Worm (Caenorhabditis elegans) whole organism, early embryonic: Measurements from ENCODE around the gene ifas-2.

Experiments used
- B0310.2 ChIP-seq: sonication (generic microtip); optimal IDR thresholded peaks from 2 replicates; lab custom pipeline; 2016; ENCODE audit warnings: mild to moderate bottlenecking, missing genetic modification characterization, missing compliant biosample characterization
- F13C5.2 ChIP-seq: sonication (generic microtip); optimal IDR thresholded peaks from 2 replicates; lab custom pipeline; 2017; ENCODE audit warnings: mild to moderate bottlenecking, missing genetic modification characterization, inconsistent platforms, missing compliant biosample characterization
- aly-1 ChIP-seq: sonication (generic microtip); optimal IDR thresholded peaks from 2 replicates; lab custom pipeline; 2016; ENCODE audit warnings: missing genetic modification characterization, missing compliant biosample characterization
- ama-1 ChIP-seq: fragments of 150-350 bp; optimal IDR thresholded peaks from 2 replicates; lab custom pipeline; 2014
- ceh-13 ChIP-seq: fragments of 200-800 bp; sonication (Bioruptor generic); optimal IDR thresholded peaks from 2 replicates; lab custom pipeline; 2018; ENCODE audit warnings: mild to moderate bottlenecking, missing genetic modification characterization, missing compliant biosample characterization
- ceh-36 ChIP-seq: sonication (generic microtip); optimal IDR thresholded peaks from 2 replicates; lab custom pipeline; 2016; ENCODE audit warnings: missing genetic modification characterization, inconsistent platforms, missing compliant biosample characterization
- ets-7 ChIP-seq: sonication (generic microtip); optimal IDR thresholded peaks from 2 replicates; lab custom pipeline; 2016; ENCODE audit warnings: missing genotype, missing genetic modification characterization, missing compliant biosample characterization
- flt-1 ChIP-seq: fragments of 200-800 bp; sonication (Bioruptor generic); IDR thresholded peaks from 2 replicates; pipeline ENCODE4 v1.3.6; 2022; ENCODE audit warnings: missing genetic modification characterization, missing compliant biosample characterization
- hmbx-1 ChIP-seq: sonication (generic microtip); optimal IDR thresholded peaks from 2 replicates; lab custom pipeline; 2016; ENCODE audit warnings: mild to moderate bottlenecking, missing genetic modification characterization, missing compliant biosample characterization
- hmg-4 ChIP-seq: fragments of 200-800 bp; sonication (Bioruptor generic); optimal IDR thresholded peaks from 2 replicates; lab custom pipeline; 2018; ENCODE audit warnings: mild to moderate bottlenecking, missing genetic modification characterization, missing compliant biosample characterization
- hnd-1 ChIP-seq: sonication (generic microtip); optimal IDR thresholded peaks from 2 replicates; lab custom pipeline; 2016; ENCODE audit warnings: missing genetic modification characterization, missing compliant biosample characterization
- pes-1 ChIP-seq: fragments of 200-800 bp; sonication (Bioruptor generic); IDR thresholded peaks from 2 replicates; pipeline ENCODE4 v1.3.6; 2022; ENCODE audit warnings: missing genetic modification reagents, missing genetic modification characterization, missing compliant biosample characterization
- scrt-1 ChIP-seq: fragments of 200-800 bp; sonication (Bioruptor generic); IDR thresholded peaks from 2 replicates; pipeline ENCODE4 v1.3.6; 2022; ENCODE audit warnings: missing genetic modification characterization, missing compliant biosample characterization
- sea-1 ChIP-seq: fragments of 200-800 bp; sonication (Bioruptor generic); conservative IDR thresholded peaks from 2 replicates; pipeline ENCODE4 v1.3.6; 2022; ENCODE audit warnings: missing genetic modification characterization, missing compliant biosample characterization
- tbx-11 ChIP-seq: fragments of 200-800 bp; sonication (Bioruptor generic); IDR thresholded peaks from 2 replicates; pipeline ENCODE4 v1.3.6; 2022; ENCODE audit warnings: missing genetic modification characterization, missing compliant biosample characterization
- tbx-37 ChIP-seq: fragments of 200-800 bp; sonication (Bioruptor generic); conservative IDR thresholded peaks from 2 replicates; pipeline ENCODE4 v1.3.6; 2022; ENCODE audit warnings: missing genetic modification reagents, missing genetic modification characterization, missing compliant biosample characterization
- tra-4 ChIP-seq: sonication (generic microtip); optimal IDR thresholded peaks from 2 replicates; lab custom pipeline; 2017; ENCODE audit warnings: missing genetic modification characterization, missing compliant biosample characterization

The ifas-2 gene

DNA sequence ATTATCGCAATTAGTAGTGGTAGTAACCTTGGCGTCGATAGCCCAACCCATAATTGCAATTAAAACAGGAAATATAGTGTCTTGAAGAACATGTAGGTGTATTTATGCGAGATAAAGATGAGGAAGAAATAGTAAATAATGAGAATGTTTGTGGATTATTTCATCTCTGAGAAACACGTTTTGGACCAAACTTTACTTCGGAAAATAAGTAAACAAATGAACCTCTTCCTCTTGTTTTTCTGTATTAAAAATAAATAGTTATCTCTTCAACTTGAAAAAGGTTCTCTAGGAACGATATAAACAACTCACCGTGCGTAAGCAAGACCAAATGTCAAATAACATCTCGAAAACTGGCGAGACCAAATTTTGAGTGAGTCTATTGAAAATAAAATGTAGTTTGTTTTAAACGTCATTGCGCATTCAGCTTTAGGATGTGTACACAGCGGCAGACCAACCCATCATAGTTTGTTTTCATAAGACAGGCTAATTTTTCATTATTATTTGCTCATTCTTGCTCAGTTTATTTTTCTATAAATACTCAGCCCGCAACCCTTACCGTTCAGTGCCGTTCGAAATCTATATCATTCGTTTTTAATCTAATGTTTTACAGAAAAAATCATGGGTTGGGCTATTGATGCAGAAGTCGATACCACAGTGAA lies 6.3 kb downstream of the ifas-2 start, which contains the start of the genes F09C6.11 and F09C6.12:
Gene F09C6.11, minus strand, starts transcription at position 51 of the 659 bp plus-strand sequence.
Gene F09C6.12, plus strand, starts transcription at position 609 of the 659 bp plus-strand sequence.
- TF ChIP-seq scrt-1 (GFP tag; lab: Robert Waterston, UW) (no peak), ets-7 (tag; lab: Kevin White, UChicago) (no peak), aly-1 (tag; lab: Kevin White, UChicago) (no peak)

DNA sequence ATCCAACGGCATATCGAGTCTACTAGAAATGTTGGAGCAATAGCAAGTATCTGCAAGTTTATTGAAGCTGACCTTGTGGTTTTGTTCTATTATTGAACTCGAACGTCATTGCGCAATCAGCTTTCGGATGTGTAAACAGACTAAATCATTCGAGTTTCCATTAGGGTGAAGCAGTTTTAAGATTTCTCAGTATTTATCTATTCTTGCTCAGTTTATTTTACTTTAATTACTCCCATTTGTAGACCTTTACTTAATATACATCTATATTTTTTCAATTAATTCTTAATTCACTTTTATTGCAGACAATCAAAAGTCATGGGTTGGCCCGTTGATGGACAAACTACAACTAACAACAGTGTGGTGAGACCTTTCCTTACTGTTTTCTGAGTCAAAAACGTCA lies 8.0 kb downstream of the ifas-2 start, which contains the start of gene F09C6.14:
Gene F09C6.14, plus strand, starts transcription at position 301 of the 400 bp plus-strand sequence.
- TF ChIP-seq scrt-1 (GFP tag; lab: Robert Waterston, UW) = no peak
- no peak for TF ChIP-seq hmbx-1 (tag; lab: Kevin White, UChicago)
- no peak for TF ChIP-seq tra-4 (tag; lab: Kevin White, UChicago)
- TF ChIP-seq ceh-36 (tag; lab: Kevin White, UChicago) = no peak
- TF ChIP-seq tbx-37 (GFP tag; lab: Robert Waterston, UW) = no peak
- TF ChIP-seq sea-1 = no peak
- no peak for TF ChIP-seq hnd-1
- no peak for TF ChIP-seq hmg-4 (GFP tag; lab: Kevin White, UChicago)
- no peak for TF ChIP-seq B0310.2 (tag; lab: Kevin White, UChicago)
- TF ChIP-seq pes-1 = no peak
- no peak for TF ChIP-seq ama-1 (lab: Kevin White, UChicago)
- TF ChIP-seq aly-1 (tag; lab: Kevin White, UChicago) = no peak

- TF ChIP-seq hnd-1 = no peak
- TF ChIP-seq ceh-36 (tag; lab: Kevin White, UChicago) = no peak
- no peak for TF ChIP-seq pes-1
Measured at ce11 chrV:16880054-16880453, 8.6 kb downstream of the ifas-2 start, which contains the start of gene F09C6.3. TSS of gene F09C6.3 (minus strand) at chrV:16880154.

DNA sequence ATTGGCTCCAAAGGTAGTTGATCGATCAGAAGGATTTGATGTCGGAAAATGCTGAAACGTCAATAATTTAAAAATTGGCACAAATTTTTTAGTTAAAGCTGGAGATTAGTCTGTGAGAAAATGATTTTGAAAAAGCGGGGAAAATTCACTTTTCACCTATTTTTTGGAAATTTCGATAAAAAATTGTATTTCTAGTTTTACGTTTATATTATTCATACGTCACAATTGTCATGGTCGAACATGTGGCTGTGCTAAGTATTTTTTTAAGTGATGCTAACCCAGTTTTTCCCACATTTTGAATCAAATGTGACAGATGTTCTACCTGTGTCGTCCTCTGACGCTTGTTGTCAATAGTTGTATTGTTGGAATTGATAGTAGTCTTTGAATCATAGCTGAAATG lies 9.2 kb downstream of the ifas-2 start:
- TF ChIP-seq tra-4 (tag; lab: Kevin White, UChicago) (no peak), ets-7 (tag; lab: Kevin White, UChicago) (no peak), sea-1 (no peak), scrt-1 (GFP tag; lab: Robert Waterston, UW) (no peak), aly-1 (tag; lab: Kevin White, UChicago) (no peak), pes-1 (no peak), tbx-11 (GFP tag; lab: Robert Waterston, UW) (no peak), hnd-1 (no peak), hmbx-1 (tag; lab: Kevin White, UChicago) (no peak), flt-1 (GFP tag; lab: Robert Waterston, UW) (no peak), hmg-4 (GFP tag; lab: Kevin White, UChicago) (no peak), ceh-13 (GFP tag; lab: Kevin White, UChicago) (no peak), B0310.2 (tag; lab: Kevin White, UChicago) (no peak)

- TF ChIP-seq tbx-11 (GFP tag; lab: Robert Waterston, UW) = no peak
- no peak for TF ChIP-seq scrt-1 (GFP tag; lab: Robert Waterston, UW)
- TF ChIP-seq sea-1 = no peak
- no peak for TF ChIP-seq ceh-36 (tag; lab: Kevin White, UChicago)
- TF ChIP-seq tbx-37 (GFP tag; lab: Robert Waterston, UW) = no peak
- no peak for TF ChIP-seq hnd-1
Measured at ce11 chrV:16874966-16875365, 13.7 kb downstream of the ifas-2 start, which contains the start of gene F49A5.10. TSS of gene F49A5.10 (plus strand) at chrV:16875266.

ce11 chrV:16873642-16874041 lies 15.0 kb downstream of the ifas-2 start, which contains the start of gene srw-23:
TSS of gene srw-23 (plus strand) at chrV:16873942.
- TF ChIP-seq sea-1 (no peak), hmg-4 (GFP tag; lab: Kevin White, UChicago) (no peak), hnd-1 (no peak), tbx-37 (GFP tag; lab: Robert Waterston, UW) (no peak), ceh-36 (tag; lab: Kevin White, UChicago) (no peak), aly-1 (tag; lab: Kevin White, UChicago) (no peak), flt-1 (GFP tag; lab: Robert Waterston, UW) (no peak), ceh-13 (GFP tag; lab: Kevin White, UChicago) (no peak), pes-1 (no peak), hmbx-1 (tag; lab: Kevin White, UChicago) (no peak), tra-4 (tag; lab: Kevin White, UChicago) (no peak), tbx-11 (GFP tag; lab: Robert Waterston, UW) (no peak), F13C5.2 (tag; lab: Kevin White, UChicago) (no peak), ama-1 (lab: Kevin White, UChicago) (no peak), ets-7 (tag; lab: Kevin White, UChicago) (no peak), B0310.2 (tag; lab: Kevin White, UChicago) (no peak), scrt-1 (GFP tag; lab: Robert Waterston, UW) (no peak)

ce11 chrV:16871387-16871786 lies 17.3 kb downstream of the ifas-2 start, which contains the start of gene thn-4:
TSS of gene thn-4 (minus strand) at chrV:16871487.
- TF ChIP-seq tbx-37 (GFP tag; lab: Robert Waterston, UW) = no peak
- no peak for TF ChIP-seq B0310.2 (tag; lab: Kevin White, UChicago)
- no peak for TF ChIP-seq hmbx-1 (tag; lab: Kevin White, UChicago)
- TF ChIP-seq pes-1 = no peak
- TF ChIP-seq sea-1 = no peak
- no peak for TF ChIP-seq ceh-13 (GFP tag; lab: Kevin White, UChicago)
- TF ChIP-seq hnd-1 = no peak
- no peak for TF ChIP-seq aly-1 (tag; lab: Kevin White, UChicago)
- TF ChIP-seq ama-1 (lab: Kevin White, UChicago) = no peak
- TF ChIP-seq tbx-11 (GFP tag; lab: Robert Waterston, UW) = no peak
- no peak for TF ChIP-seq flt-1 (GFP tag; lab: Robert Waterston, UW)
- no peak for TF ChIP-seq tra-4 (tag; lab: Kevin White, UChicago)
- TF ChIP-seq hmg-4 (GFP tag; lab: Kevin White, UChicago) = no peak
- TF ChIP-seq F13C5.2 (tag; lab: Kevin White, UChicago) = no peak
- no peak for TF ChIP-seq ets-7 (tag; lab: Kevin White, UChicago)
- TF ChIP-seq scrt-1 (GFP tag; lab: Robert Waterston, UW) = no peak
